Worm (Caenorhabditis elegans) whole organism, L1 larva: ENCODE measurements around the gene clec-136.

ENCODE experiments used
- C04F5.9 ChIP-seq: sonication (generic microtip); optimal IDR thresholded peaks from 2 replicates; lab custom pipeline; 2016; ENCODE audit warnings: missing genetic modification characterization, missing compliant biosample characterization
- C34B4.2 ChIP-seq: sonication (generic microtip); optimal IDR thresholded peaks from 2 replicates; lab custom pipeline; 2017; ENCODE audit warnings: mild to moderate bottlenecking, missing genetic modification characterization, missing compliant biosample characterization
- Y116A8C.19 ChIP-seq: sonication (generic microtip); optimal IDR thresholded peaks from 2 replicates; lab custom pipeline; 2016; ENCODE audit warnings: missing compliant biosample characterization, missing genetic modification characterization, borderline replicate concordance
- aha-1 ChIP-seq: fragments of 150-350 bp; optimal IDR thresholded peaks from 2 replicates; lab custom pipeline; 2014; ENCODE audit warnings: missing biosample characterization, missing genetic modification characterization
- alr-1 ChIP-seq: fragments of 200-800 bp; sonication (Bioruptor generic); optimal IDR thresholded peaks from 2 replicates; lab custom pipeline; 2018; ENCODE audit warnings: borderline replicate concordance, mild to moderate bottlenecking, missing genetic modification characterization, missing compliant biosample characterization
- blmp-1 ChIP-seq: fragments of 150-350 bp; optimal IDR thresholded peaks from 2 replicates; lab custom pipeline; 2014; ENCODE audit warnings: missing biosample characterization, missing genetic modification characterization
- ceh-8 ChIP-seq: fragments of 200-800 bp; sonication (Bioruptor generic); optimal IDR thresholded peaks from 2 replicates; lab custom pipeline; 2018; ENCODE audit warnings: mild to moderate bottlenecking, missing genetic modification characterization, moderate library complexity, missing compliant biosample characterization
- ceh-88 ChIP-seq: fragments of 200-800 bp; sonication (Bioruptor generic); IDR thresholded peaks from 2 replicates; pipeline ENCODE4 v1.3.6; 2022; ENCODE audit warnings: missing genetic modification characterization, missing compliant biosample characterization
- dpl-1 ChIP-seq, 3 experiments: fragments of 150-350 bp in 2 of 3; sonication (generic microtip) in 1 of 3; optimal IDR thresholded peaks; 2 replicates each; lab custom pipeline; 2014 to 2017; ENCODE audit warnings: missing biosample characterization in 3 of 3, missing genetic modification characterization in 3 of 3, missing genetic modification reagents in 3 of 3
- dsc-1 ChIP-seq: sonication (generic microtip); optimal IDR thresholded peaks from 2 replicates; lab custom pipeline; 2016; ENCODE audit warnings: mild to moderate bottlenecking, missing genetic modification characterization, missing compliant biosample characterization
- efl-1 ChIP-seq, 4 experiments: fragments of 150-350 bp; optimal IDR thresholded peaks in 3 of 4; peaks in 1 of 4; 1 replicate in 1 of 4; 2 replicates in 3 of 4; lab custom pipeline; 2014; ENCODE audit warnings: missing biosample characterization in 2 of 4, missing genetic modification characterization in 2 of 4, missing genetic modification reagents in 2 of 4
- egl-27 ChIP-seq, 2 experiments: fragments of 150-350 bp in 1 of 2; sonication (generic microtip); optimal IDR thresholded peaks; 3 replicates each; lab custom pipeline; 2017 to 2018; ENCODE audit warnings: missing biosample characterization in 2 of 2, missing genetic modification characterization in 2 of 2, missing genetic modification reagents in 2 of 2
- fos-1 ChIP-seq: fragments of 150-350 bp; optimal IDR thresholded peaks from 2 replicates; lab custom pipeline; 2014; ENCODE audit warnings: missing biosample characterization, missing genetic modification characterization
- grh-1 ChIP-seq: fragments of 200-800 bp; sonication (Bioruptor generic); IDR thresholded peaks from 2 replicates; pipeline ENCODE4 v1.3.6; 2022; ENCODE audit warnings: missing genetic modification reagents, missing genetic modification characterization, missing compliant biosample characterization
- hlh-4 ChIP-seq: sonication (generic microtip); optimal IDR thresholded peaks from 2 replicates; lab custom pipeline; 2016; ENCODE audit warnings: mild to moderate bottlenecking, missing genetic modification characterization, missing compliant biosample characterization
- irx-1 ChIP-seq: sonication (generic microtip); optimal IDR thresholded peaks from 2 replicates; lab custom pipeline; 2016; ENCODE audit warnings: missing genetic modification characterization, missing compliant biosample characterization
- isw-1 ChIP-seq: fragments of 200-800 bp; sonication (Bioruptor generic); IDR thresholded peaks from 2 replicates; pipeline ENCODE4 v1.3.6; 2022; ENCODE audit warnings: missing genetic modification characterization, missing compliant biosample characterization
- lin-14 ChIP-seq: fragments of 200-800 bp; sonication (Bioruptor generic); optimal IDR thresholded peaks from 2 replicates; lab custom pipeline; 2018; ENCODE audit warnings: mild to moderate bottlenecking, missing genetic modification characterization, moderate library complexity, missing compliant biosample characterization
- lin-15B ChIP-seq: fragments of 150-350 bp; sonication (generic microtip); optimal IDR thresholded peaks from 3 replicates; lab custom pipeline; 2014; ENCODE audit warnings: missing biosample characterization, missing genetic modification characterization
- mab-9 ChIP-seq: fragments of 200-800 bp; sonication (Bioruptor generic); IDR thresholded peaks from 2 replicates; pipeline ENCODE4 v1.3.6; 2022; ENCODE audit warnings: missing genetic modification reagents, missing genetic modification characterization, missing compliant biosample characterization
- mep-1 ChIP-seq: fragments of 150-350 bp; optimal IDR thresholded peaks from 2 replicates; lab custom pipeline; 2014; ENCODE audit warnings: missing biosample characterization, missing genetic modification characterization
- nhr-11 ChIP-seq: fragments of 150-350 bp; optimal IDR thresholded peaks from 2 replicates; lab custom pipeline; 2014; ENCODE audit warnings: missing biosample characterization, missing genetic modification characterization
- nhr-12 ChIP-seq: sonication (generic microtip); optimal IDR thresholded peaks from 2 replicates; lab custom pipeline; 2017; ENCODE audit warnings: missing biosample characterization, missing genetic modification characterization
- nhr-19 ChIP-seq: fragments of 200-800 bp; sonication (Bioruptor generic); conservative IDR thresholded peaks from 2 replicates; pipeline ENCODE4 v1.3.6; 2022; ENCODE audit warnings: missing genetic modification characterization, missing compliant biosample characterization
- nhr-20 ChIP-seq: sonication (generic microtip); optimal IDR thresholded peaks from 2 replicates; lab custom pipeline; 2016; ENCODE audit warnings: mild to moderate bottlenecking, missing genetic modification characterization, missing compliant biosample characterization
- nhr-237 ChIP-seq: fragments of 150-350 bp; optimal IDR thresholded peaks from 2 replicates; lab custom pipeline; 2014; ENCODE audit warnings: missing biosample characterization, missing genetic modification characterization
- nhr-47 ChIP-seq: sonication (generic microtip); optimal IDR thresholded peaks from 2 replicates; lab custom pipeline; 2016; ENCODE audit warnings: mild to moderate bottlenecking, missing genetic modification characterization, moderate library complexity, missing compliant biosample characterization
- nhr-84 ChIP-seq: sonication (generic microtip); optimal IDR thresholded peaks from 2 replicates; lab custom pipeline; 2017; ENCODE audit warnings: missing biosample characterization, missing genetic modification characterization
- nhr-85 ChIP-seq: sonication (generic microtip); peaks from one replicate; lab custom pipeline; 2016; ENCODE audit warnings: missing genetic modification characterization, inconsistent platforms, missing compliant biosample characterization
- pag-3 ChIP-seq: sonication (generic microtip); optimal IDR thresholded peaks from 2 replicates; lab custom pipeline; 2017; ENCODE audit warnings: missing genetic modification characterization, mild to moderate bottlenecking, missing compliant biosample characterization, antibody characterized with exemption, borderline replicate concordance; ENCODE audit not compliant: insufficient read depth
- pqm-1 ChIP-seq: sonication (generic microtip); optimal IDR thresholded peaks from 3 replicates; lab custom pipeline; 2017; ENCODE audit warnings: missing biosample characterization, missing genetic modification characterization
- rnt-1 ChIP-seq: sonication (generic microtip); optimal IDR thresholded peaks from 2 replicates; lab custom pipeline; 2016; ENCODE audit warnings: mild to moderate bottlenecking, missing genetic modification characterization, moderate library complexity, missing compliant biosample characterization
- tlp-1 ChIP-seq: fragments of 150-350 bp; optimal IDR thresholded peaks from 2 replicates; lab custom pipeline; 2014; ENCODE audit warnings: missing biosample characterization, missing genetic modification characterization
- unc-86 ChIP-seq: sonication (generic microtip); optimal IDR thresholded peaks from 2 replicates; lab custom pipeline; 2016; ENCODE audit warnings: missing genetic modification characterization, missing compliant biosample characterization
- unc-98 ChIP-seq: fragments of 200-800 bp; sonication (Bioruptor generic); IDR thresholded peaks from 2 replicates; pipeline ENCODE4 v1.3.6; 2022; ENCODE audit warnings: missing genetic modification characterization, missing compliant biosample characterization
- xbp-1 ChIP-seq: sonication (generic microtip); optimal IDR thresholded peaks from 2 replicates; lab custom pipeline; 2016; ENCODE audit warnings: missing genetic modification characterization, missing compliant biosample characterization
- zip-4 ChIP-seq: fragments of 200-800 bp; sonication (Bioruptor generic); optimal IDR thresholded peaks from 2 replicates; lab custom pipeline; 2018; ENCODE audit warnings: mild to moderate bottlenecking, missing genetic modification characterization, moderate library complexity, missing compliant biosample characterization
- ztf-11 ChIP-seq, 2 experiments: sonication (generic microtip); optimal IDR thresholded peaks; 2 replicates each; lab custom pipeline; 2016 to 2017; ENCODE audit warnings: missing genetic modification characterization in 2 of 2, missing biosample characterization in 1 of 2, missing compliant biosample characterization in 1 of 2

Gene clec-136

DNA sequence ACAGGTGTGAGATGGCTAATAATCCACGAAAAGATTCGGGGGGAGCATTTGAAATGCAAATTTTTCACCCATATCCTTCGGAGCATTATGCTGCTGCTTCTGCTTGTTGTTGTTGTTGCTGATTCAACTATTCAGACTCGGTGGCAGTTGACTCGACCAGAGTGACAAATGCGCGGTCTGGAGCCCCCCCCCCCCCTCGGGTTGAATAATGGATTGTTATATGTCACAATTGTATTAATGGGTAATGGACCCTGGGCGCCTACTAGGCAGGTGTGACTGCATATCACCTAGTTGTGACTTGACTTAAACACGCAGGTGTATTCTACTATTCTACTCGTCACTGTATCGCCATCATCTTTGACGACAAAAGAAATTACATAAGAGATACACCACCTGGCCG lies 40.8 kb downstream of the clec-136 start:
- TF ChIP-seq pag-3 (tag; lab: Kevin White, UChicago) = no peak
- no peak for TF ChIP-seq mab-9 (GFP tag; lab: Robert Waterston, UW)
- TF ChIP-seq nhr-19 (GFP tag; lab: Robert Waterston, UW) = no peak
- no peak for TF ChIP-seq C34B4.2 (tag; lab: Kevin White, UChicago)
- no peak for TF ChIP-seq lin-15B (tag; lab: Kevin White, UChicago)
- no peak for TF ChIP-seq nhr-47 (tag; lab: Kevin White, UChicago)
- no peak for TF ChIP-seq nhr-12 (tag; lab: Kevin White, UChicago)
- TF ChIP-seq nhr-20 (tag; lab: Kevin White, UChicago) = no peak
- TF ChIP-seq nhr-84 = no peak
- no peak for TF ChIP-seq zip-4 (GFP tag; lab: Kevin White, UChicago)
- TF ChIP-seq C04F5.9 (tag; lab: Kevin White, UChicago) = no peak
- no peak for TF ChIP-seq lin-14
- TF ChIP-seq egl-27 (tag; optimal IDR thresholded peaks at IDR 0.05; lab: Kevin White, UChicago) = no peak
- TF ChIP-seq hlh-4 = no peak
- TF ChIP-seq isw-1 (GFP tag; lab: Robert Waterston, UW) = no peak
- TF ChIP-seq, all 84 proteins: peak for 0

DNA sequence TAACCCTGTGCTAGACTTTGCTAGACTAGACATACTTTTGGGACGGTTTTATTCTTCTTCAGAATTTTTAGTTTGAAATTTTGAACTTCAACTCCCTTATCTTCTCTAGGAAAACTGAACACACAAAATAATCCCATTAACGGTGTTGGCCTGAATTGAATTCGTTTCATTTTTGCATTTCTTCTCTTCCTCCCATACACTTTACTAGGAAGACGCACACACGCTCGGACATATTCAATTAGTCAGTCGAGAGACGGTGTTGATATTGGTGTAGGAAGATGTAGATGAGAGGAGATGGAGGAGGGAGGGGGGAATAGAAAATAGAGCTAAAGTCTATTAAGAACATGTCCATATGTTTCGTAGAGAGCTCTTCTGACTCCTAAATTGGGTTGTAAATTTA lies 41.7 kb downstream of the clec-136 start:
- TF ChIP-seq unc-86 (peak; percentile 2), lin-14 (peak; percentile 48), lin-15B (tag; lab: Kevin White, UChicago) (no peak)

DNA sequence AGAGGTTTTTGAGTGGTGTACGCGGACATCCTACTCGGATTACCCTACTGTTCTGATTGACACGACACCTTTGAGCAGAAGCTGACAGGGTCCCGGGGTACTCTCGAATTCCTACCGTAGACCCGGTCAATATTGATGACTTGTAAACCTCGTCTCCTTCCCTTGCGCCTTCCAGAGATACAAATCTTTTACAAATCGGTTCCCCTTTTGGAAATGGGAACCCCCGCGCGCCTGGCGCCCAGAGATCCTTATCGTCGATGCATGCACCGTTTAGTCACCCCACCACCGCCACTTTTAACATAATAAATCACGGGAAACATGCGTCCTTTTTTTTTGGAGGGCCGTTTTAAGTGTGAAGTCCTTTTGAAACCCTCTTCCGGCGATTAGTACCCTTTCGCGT lies 43.3 kb downstream of the clec-136 start:
- TF ChIP-seq lin-14 (peak; percentile 67), nhr-85 (tag; lab: Kevin White, UChicago) (peak; percentile 84), alr-1 (no peak), pqm-1 (tag; lab: Kevin White, UChicago) (no peak)

DNA sequence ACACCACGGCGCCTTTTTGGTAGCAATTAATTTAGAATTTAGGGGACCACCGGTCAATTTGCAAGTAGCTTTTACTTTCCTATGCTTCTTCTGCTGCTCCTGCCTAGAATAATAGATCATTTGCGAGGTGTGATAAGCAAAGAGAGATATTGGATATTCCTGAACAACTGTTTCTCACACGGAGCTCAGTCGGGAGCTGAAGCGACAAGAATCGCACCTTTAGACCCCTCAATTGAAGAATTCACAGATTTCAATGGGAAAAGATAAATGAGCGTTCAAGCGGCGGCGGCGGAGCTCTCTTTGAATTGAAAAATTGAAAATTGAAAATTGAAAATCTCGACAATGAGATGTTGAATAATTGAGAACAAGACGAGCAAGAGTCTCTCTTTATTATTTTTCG lies 43.8 kb downstream of the clec-136 start:
- TF ChIP-seq irx-1 (tag; lab: Kevin White, UChicago) (no peak), rnt-1 (tag; lab: Kevin White, UChicago) (peak; percentile 11)

DNA sequence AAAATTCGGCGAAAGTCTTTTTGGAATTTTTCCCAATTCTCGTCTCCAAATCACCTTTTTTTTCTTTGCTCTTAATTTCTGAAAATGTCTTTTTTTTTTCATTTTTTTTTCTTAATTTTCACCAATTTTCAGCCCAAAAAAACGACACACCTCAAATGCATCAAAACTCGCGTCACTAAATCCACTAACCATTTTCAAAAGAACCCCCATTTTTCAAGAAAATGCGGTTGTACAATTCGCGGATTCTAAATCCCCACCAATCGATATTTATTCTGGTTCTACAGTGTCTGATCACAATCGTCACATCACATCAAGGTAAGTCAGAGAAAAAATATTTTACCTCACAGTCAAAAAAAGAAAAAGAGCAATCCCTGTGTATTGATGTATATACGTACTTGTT lies 44.5 kb downstream of the clec-136 start, which contains the start of gene vab-1:
TSS of gene vab-1 (plus strand) at position 133 of the 400 bp plus-strand sequence.
- no peak for TF ChIP-seq C34B4.2 (tag; lab: Kevin White, UChicago)
- no peak for TF ChIP-seq dpl-1 (GFP tag; optimal IDR thresholded peaks at IDR 0.05; lab: Kevin White, UChicago)
- no peak for TF ChIP-seq efl-1 (optimal IDR thresholded peaks at IDR 0.05; lab: Kevin White, UChicago)
- peak in 1 of 2 experiments; percentile 70 for TF ChIP-seq efl-1 (GFP tag; optimal IDR thresholded peaks at IDR 0.05 in 1 of 2; lab: Kevin White, UChicago)
- TF ChIP-seq, all 84 proteins: peak for 1

DNA sequence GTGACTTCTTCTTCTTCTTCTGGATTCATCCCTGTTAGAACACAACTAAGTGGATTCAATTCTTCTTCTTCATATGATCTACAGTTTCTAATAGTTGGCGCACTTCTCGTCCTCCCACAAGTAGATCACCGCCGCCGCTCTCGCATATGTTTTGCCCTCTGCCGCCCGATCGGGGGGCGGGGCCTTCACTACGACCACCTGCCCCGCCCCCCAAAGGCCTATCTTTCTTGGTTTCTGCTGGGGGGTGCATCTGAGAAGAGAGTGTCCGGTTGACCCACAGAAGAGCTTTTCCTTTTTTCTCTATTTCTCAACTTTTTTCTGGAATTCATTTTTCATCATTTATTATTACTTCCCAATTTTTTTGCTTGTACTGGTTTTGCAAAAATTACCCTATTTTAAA lies 45.2 kb downstream of the clec-136 start:
- TF ChIP-seq dpl-1 (GFP tag; optimal IDR thresholded peaks at IDR 0.05; lab: Kevin White, UChicago) = no peak
- no peak for TF ChIP-seq nhr-237 (tag; lab: Kevin White, UChicago)
- no peak for TF ChIP-seq unc-98
- no peak for TF ChIP-seq nhr-11 (tag; lab: Kevin White, UChicago)
- TF ChIP-seq ceh-88 (GFP tag; lab: Robert Waterston, UW) = no peak
- no peak for TF ChIP-seq ceh-8
- TF ChIP-seq efl-1 (optimal IDR thresholded peaks at IDR 0.05; lab: Kevin White, UChicago) = no peak
- peak in 1 of 2 experiments; percentile 63 for TF ChIP-seq efl-1 (GFP tag; optimal IDR thresholded peaks at IDR 0.05 in 1 of 2; lab: Kevin White, UChicago)
- TF ChIP-seq tlp-1 = no peak
- TF ChIP-seq dsc-1 = no peak
- no peak for TF ChIP-seq xbp-1 (tag; lab: Kevin White, UChicago)
- peak; percentile 20 for TF ChIP-seq rnt-1 (tag; lab: Kevin White, UChicago)
- no peak for TF ChIP-seq ztf-11 (tag; optimal IDR thresholded peaks at IDR 0.05; lab: Kevin White, UChicago)
- TF ChIP-seq lin-14 = peak; percentile 9
- no peak for TF ChIP-seq Y116A8C.19 (tag; lab: Kevin White, UChicago)
- TF ChIP-seq blmp-1 (tag; lab: Kevin White, UChicago) = peak; percentile 5
- TF ChIP-seq mab-9 (GFP tag; lab: Robert Waterston, UW) = no peak
- TF ChIP-seq grh-1 (GFP tag; lab: Robert Waterston, UW) = no peak
- no peak for TF ChIP-seq fos-1 (tag; lab: Kevin White, UChicago)
- TF ChIP-seq mep-1 (tag; lab: Kevin White, UChicago) = no peak
- TF ChIP-seq aha-1 (tag; lab: Kevin White, UChicago) = no peak
